Fruit fly (Drosophila melanogaster) whole organism: Measurements from ENCODE around the gene CG13117.

Experiments
- CG8478 ChIP-seq: fragments of >200 bp; optimal IDR thresholded peaks from 2 replicates; lab custom pipeline; 2018; ENCODE audit warnings: inconsistent platforms
- psq ChIP-seq: fragments of >200 bp; optimal IDR thresholded peaks from 2 replicates; lab custom pipeline; 2017

- TF ChIP-seq CG8478 (lab: Kevin White, UChicago) (no peak), psq (lab: Kevin White, UChicago) (no peak)
These were observed 33.4 kb upstream of the CG13117 start for dm6 chr2L:9703000-9703399.
